Fruit fly (Drosophila melanogaster): ENCODE measurements around the gene Mdh1.

DNA sequence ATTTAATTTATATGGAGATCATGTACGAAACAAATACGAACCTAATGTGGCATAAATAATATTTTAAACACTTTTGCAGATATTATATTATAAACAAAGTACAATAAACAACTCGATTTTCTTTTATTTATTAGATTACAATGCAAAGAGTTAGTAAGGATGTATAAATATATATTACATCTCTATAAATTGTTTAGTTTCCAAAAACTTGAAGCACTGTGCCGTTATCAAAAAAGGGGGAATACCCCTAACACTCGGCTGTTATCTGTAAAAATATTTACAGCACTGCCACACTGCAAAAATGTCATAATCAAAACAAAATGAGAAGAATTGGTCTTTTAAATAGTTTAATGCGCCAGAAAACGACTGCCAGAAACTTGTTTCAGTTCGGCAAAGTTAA is 32.4 kb upstream of the Mdh1 start, which contains the start of gene CG5188:
- TF ChIP-seq CG33017 (tag; optimal IDR thresholded peaks at IDR 0.05) (peak; percentile 66), CG14711 (tag; optimal IDR thresholded peaks at IDR 0.05) (peak; percentile 59), Clk (GFP tag; optimal IDR thresholded peaks at IDR 0.05) (no peak), bab1 (GFP tag; optimal IDR thresholded peaks at IDR 0.05) (peak; percentile 51), cic (GFP tag; optimal IDR thresholded peaks at IDR 0.05) (peak; percentile 2), kay (GFP tag; ENCODE audit: borderline replicate concordance) (no peak), cnc (optimal IDR thresholded peaks at IDR 0.05) (no peak), Mnt (GFP tag; optimal IDR thresholded peaks at IDR 0.05) (peak; percentile 30), CG1620 (GFP tag; optimal IDR thresholded peaks at IDR 0.05) (no peak), CG12768 (GFP tag; optimal IDR thresholded peaks at IDR 0.05) (no peak), CG11617 (GFP tag; optimal IDR thresholded peaks at IDR 0.05) (peak; percentile 55), pad (GFP tag; optimal IDR thresholded peaks at IDR 0.05) (no peak), CG7101 (tag; optimal IDR thresholded peaks at IDR 0.05) (peak; percentile 55)
